Worm (Caenorhabditis elegans) whole organism, L4 larva: ENCODE measurements around the gene srz-64.

Experiments
- F26F4.8 ChIP-seq: fragments of 200-800 bp; sonication (Bioruptor generic); conservative IDR thresholded peaks from 2 replicates; pipeline ENCODE4 v1.3.6; 2022; ENCODE audit warnings: missing genetic modification characterization, missing compliant biosample characterization
- F44E2.7 ChIP-seq: fragments of 200-800 bp; sonication (Bioruptor generic); IDR thresholded peaks from 2 replicates; pipeline ENCODE4 v2.1.2; 2022; ENCODE audit warnings: missing genetic modification characterization, missing compliant biosample characterization
- Y48G9A.11 ChIP-seq: fragments of 200-800 bp; sonication (Bioruptor generic); IDR thresholded peaks from 2 replicates; pipeline ENCODE4 v1.3.6; 2022; ENCODE audit warnings: missing genetic modification reagents, missing genetic modification characterization, missing compliant biosample characterization
- Y75B8A.6 ChIP-seq: fragments of 200-800 bp; sonication (Bioruptor generic); IDR thresholded peaks from 2 replicates; pipeline ENCODE4 v1.3.6; 2022; ENCODE audit warnings: missing genetic modification reagents, missing genetic modification characterization, missing compliant biosample characterization
- ceh-28 ChIP-seq: fragments of 150-350 bp; optimal IDR thresholded peaks from 2 replicates; lab custom pipeline; 2014; ENCODE audit warnings: missing biosample characterization, missing genetic modification reagents, missing genetic modification characterization
- ceh-44 ChIP-seq: fragments of 200-800 bp; sonication (Bioruptor generic); IDR thresholded peaks from 2 replicates; pipeline ENCODE4 v1.3.6; 2022; ENCODE audit warnings: missing genetic modification reagents, missing genetic modification characterization, missing compliant biosample characterization
- ceh-62 ChIP-seq: sonication (generic microtip); optimal IDR thresholded peaks from 2 replicates; lab custom pipeline; 2017; ENCODE audit warnings: missing biosample characterization, missing genetic modification characterization
- daf-16 ChIP-seq, 3 experiments: sonication (generic microtip); optimal IDR thresholded peaks; 2 replicates each; lab custom pipeline; 2016 to 2017; ENCODE audit warnings: missing genetic modification characterization in 3 of 3, missing genetic modification reagents in 3 of 3, mild to moderate bottlenecking in 2 of 3, missing compliant biosample characterization in 2 of 3, missing biosample characterization in 1 of 3, moderate library complexity in 1 of 3
- daf-19 ChIP-seq: fragments of 200-800 bp; sonication (Bioruptor generic); conservative IDR thresholded peaks from 2 replicates; pipeline ENCODE4 v1.3.6; 2022; ENCODE audit warnings: missing genetic modification characterization, missing compliant biosample characterization
- dmd-6 ChIP-seq: fragments of 200-800 bp; sonication (Bioruptor generic); IDR thresholded peaks from 2 replicates; pipeline ENCODE4 v1.3.6; 2022; ENCODE audit warnings: missing genetic modification reagents, missing genetic modification characterization, missing compliant biosample characterization
- dmd-9 ChIP-seq: fragments of 200-800 bp; sonication (Bioruptor generic); IDR thresholded peaks from 2 replicates; pipeline ENCODE4 v1.3.6; 2022; ENCODE audit warnings: missing genetic modification reagents, missing genetic modification characterization, missing compliant biosample characterization
- egl-27 ChIP-seq: sonication (generic microtip); optimal IDR thresholded peaks from 3 replicates; lab custom pipeline; 2017; ENCODE audit warnings: missing biosample characterization, missing genetic modification reagents, missing genetic modification characterization
- fkh-10 ChIP-seq: fragments of 150-350 bp; optimal IDR thresholded peaks from 2 replicates; lab custom pipeline; 2014; ENCODE audit warnings: missing biosample characterization, missing genetic modification reagents, missing genetic modification characterization
- hif-1 ChIP-seq, 2 experiments: sonication (generic microtip); optimal IDR thresholded peaks; 2 replicates each; lab custom pipeline; 2016 to 2017; ENCODE audit warnings: missing compliant biosample characterization in 2 of 2, missing genetic modification characterization in 2 of 2, missing genetic modification reagents in 2 of 2, missing genotype in 2 of 2, mild to moderate bottlenecking in 1 of 2
- hmg-1.1 ChIP-seq: fragments of 200-800 bp; sonication (Bioruptor generic); IDR thresholded peaks from 2 replicates; pipeline ENCODE4 v1.3.6; 2022; ENCODE audit warnings: missing genetic modification reagents, missing genetic modification characterization, missing compliant biosample characterization
- lin-1 ChIP-seq: fragments of 200-800 bp; sonication (Bioruptor generic); IDR thresholded peaks from 2 replicates; pipeline ENCODE4 v1.3.6; 2022; ENCODE audit warnings: missing genetic modification reagents, missing genetic modification characterization, missing compliant biosample characterization
- lin-29 ChIP-seq: fragments of 200-800 bp; sonication (Bioruptor generic); IDR thresholded peaks from 2 replicates; pipeline ENCODE4 v1.3.6; 2022; ENCODE audit warnings: missing genetic modification reagents, missing genetic modification characterization, missing compliant biosample characterization
- lin-38 ChIP-seq: fragments of 200-800 bp; sonication (Bioruptor generic); IDR thresholded peaks from 2 replicates; pipeline ENCODE4 v1.3.6; 2022; ENCODE audit warnings: missing genetic modification reagents, missing genetic modification characterization, missing compliant biosample characterization
- lin-39 ChIP-seq: fragments of 150-350 bp; optimal IDR thresholded peaks from 2 replicates; lab custom pipeline; 2014; ENCODE audit warnings: missing biosample characterization, missing genetic modification reagents, missing genetic modification characterization
- lir-3 ChIP-seq: sonication (generic microtip); optimal IDR thresholded peaks from 2 replicates; lab custom pipeline; 2016; ENCODE audit warnings: mild to moderate bottlenecking, missing genetic modification characterization, missing compliant biosample characterization
- madf-5 ChIP-seq, 2 experiments: fragments of 200-800 bp; sonication (Bioruptor generic); IDR thresholded peaks; 2 replicates each; pipeline ENCODE4 v1.3.6; 2022; ENCODE audit warnings: missing compliant biosample characterization in 2 of 2, missing genetic modification characterization in 2 of 2
- mep-1 ChIP-seq: fragments of 150-350 bp; sonication (generic microtip); optimal IDR thresholded peaks from 3 replicates; lab custom pipeline; 2014; ENCODE audit warnings: missing biosample characterization, missing genetic modification characterization
- mxl-2 ChIP-seq: fragments of 200-800 bp; sonication (Bioruptor generic); conservative IDR thresholded peaks from 2 replicates; pipeline ENCODE4 v1.3.6; 2022; ENCODE audit warnings: missing genetic modification reagents, missing genetic modification characterization, missing compliant biosample characterization
- mxl-3 ChIP-seq: fragments of 200-800 bp; sonication (Bioruptor generic); optimal IDR thresholded peaks from 2 replicates; lab custom pipeline; 2018; ENCODE audit warnings: mild to moderate bottlenecking, missing genetic modification characterization, missing compliant biosample characterization
- nhr-10 ChIP-seq: fragments of 150-350 bp; optimal IDR thresholded peaks from 2 replicates; lab custom pipeline; 2014; ENCODE audit warnings: missing biosample characterization, missing genetic modification characterization
- nhr-11 ChIP-seq: fragments of 150-350 bp; optimal IDR thresholded peaks from 2 replicates; lab custom pipeline; 2014; ENCODE audit warnings: missing biosample characterization, missing genetic modification characterization
- nhr-237 ChIP-seq: sonication (generic microtip); optimal IDR thresholded peaks from 2 replicates; lab custom pipeline; 2017; ENCODE audit warnings: missing biosample characterization, missing genetic modification characterization
- nhr-25 ChIP-seq: sonication (generic microtip); optimal IDR thresholded peaks from 2 replicates; lab custom pipeline; 2017; ENCODE audit warnings: missing genetic modification characterization, mild to moderate bottlenecking, missing compliant biosample characterization, antibody characterized with exemption, moderate library complexity, borderline replicate concordance; ENCODE audit not compliant: insufficient read depth
- nhr-6 ChIP-seq: fragments of 150-350 bp; optimal IDR thresholded peaks from 2 replicates; lab custom pipeline; 2014; ENCODE audit warnings: missing biosample characterization, missing genetic modification characterization
- sdz-12 ChIP-seq: fragments of 200-800 bp; sonication (Bioruptor generic); optimal IDR thresholded peaks from 2 replicates; lab custom pipeline; 2018; ENCODE audit warnings: mild to moderate bottlenecking, missing genetic modification characterization, missing compliant biosample characterization
- snpc-4 ChIP-seq: fragments of 150-350 bp; optimal IDR thresholded peaks from 2 replicates; lab custom pipeline; 2014; ENCODE audit warnings: missing biosample characterization, missing genetic modification characterization
- spr-1 ChIP-seq: sonication (generic microtip); optimal IDR thresholded peaks from 2 replicates; lab custom pipeline; 2016; ENCODE audit warnings: mild to moderate bottlenecking, missing genetic modification characterization, missing compliant biosample characterization
- spr-3 ChIP-seq: fragments of 200-800 bp; sonication (Bioruptor generic); optimal IDR thresholded peaks from 2 replicates; lab custom pipeline; 2018; ENCODE audit warnings: mild to moderate bottlenecking, missing genetic modification characterization, missing compliant biosample characterization
- tra-1 ChIP-seq: fragments of 200-800 bp; sonication (Bioruptor generic); IDR thresholded peaks from 2 replicates; pipeline ENCODE4 v1.3.6; 2022; ENCODE audit warnings: missing genetic modification reagents, missing genetic modification characterization, missing compliant biosample characterization
- unc-62 ChIP-seq, 3 experiments: fragments of 150-350 bp in 1 of 3; sonication (generic microtip); optimal IDR thresholded peaks in 2 of 3; peaks in 1 of 3; 1 replicate in 1 of 3; 2 replicates in 2 of 3; lab custom pipeline; 2014 to 2017; ENCODE audit warnings: missing biosample characterization in 3 of 3, missing genetic modification characterization in 3 of 3, missing genetic modification reagents in 3 of 3, missing genotype in 1 of 3
- vab-7 ChIP-seq: fragments of 200-800 bp; sonication (Bioruptor generic); IDR thresholded peaks from 2 replicates; pipeline ENCODE4 v1.3.6; 2022; ENCODE audit warnings: missing genetic modification reagents, missing genetic modification characterization, missing compliant biosample characterization
- zip-2 ChIP-seq: fragments of 150-350 bp; optimal IDR thresholded peaks from 2 replicates; lab custom pipeline; 2014; ENCODE audit warnings: missing biosample characterization, missing genetic modification characterization
- ztf-7 ChIP-seq: fragments of 150-350 bp; optimal IDR thresholded peaks from 2 replicates; lab custom pipeline; 2014; ENCODE audit warnings: missing biosample characterization, missing genetic modification characterization

srz-64 gene

ce11 chrII:1275439-1275838 is 17.6 kb downstream of the srz-64 start, which contains the start of gene Y57G7A.5:
Y57G7A.5 (minus strand) TSS chrII:1275539.
- no peak for TF ChIP-seq tra-1
- no peak for TF ChIP-seq ceh-28 (tag; lab: Kevin White, UChicago)
- TF ChIP-seq lin-1 (GFP tag; lab: Robert Waterston, UW) = no peak
- no peak for TF ChIP-seq sdz-12 (GFP tag; lab: Kevin White, UChicago)
- no peak for TF ChIP-seq dmd-6 (GFP tag; lab: Robert Waterston, UW)
- no peak for TF ChIP-seq spr-3 (GFP tag; lab: Kevin White, UChicago)
- no peak for TF ChIP-seq Y48G9A.11
- no peak for TF ChIP-seq dmd-9
- TF ChIP-seq ceh-62 (tag; lab: Kevin White, UChicago) = no peak
- TF ChIP-seq mep-1 (tag; lab: Kevin White, UChicago) = no peak
- no peak for TF ChIP-seq lir-3 (tag; lab: Kevin White, UChicago)
- TF ChIP-seq zip-2 (tag; lab: Kevin White, UChicago) = no peak
- no peak for TF ChIP-seq fkh-10 (GFP tag; lab: Kevin White, UChicago)
- no peak for TF ChIP-seq egl-27 (tag; lab: Kevin White, UChicago)
- TF ChIP-seq, all 104 proteins: peak for 0

ce11 chrII:1271814-1272213 is 21.2 kb downstream of the srz-64 start, which contains the start of gene srw-66:
srw-66 (minus strand) TSS chrII:1271914.
- no peak for TF ChIP-seq Y75B8A.6 (GFP tag; lab: Robert Waterston, UW)
- no peak for TF ChIP-seq ceh-44
- TF ChIP-seq lin-39 (tag; lab: Kevin White, UChicago) = no peak
- TF ChIP-seq ceh-62 (tag; lab: Kevin White, UChicago) = no peak
- no peak for TF ChIP-seq hmg-1.1 (GFP tag; lab: Robert Waterston, UW)
- no peak for TF ChIP-seq F26F4.8 (GFP tag; lab: Robert Waterston, UW)
- no peak for TF ChIP-seq spr-1 (tag; lab: Kevin White, UChicago)
- TF ChIP-seq F44E2.7 (GFP tag; lab: Robert Waterston, UW) = no peak
- no peak for TF ChIP-seq ztf-7

- TF ChIP-seq nhr-237 (tag; lab: Kevin White, UChicago) (no peak), lin-29 (GFP tag; lab: Robert Waterston, UW) (no peak), nhr-10 (no peak), lin-38 (GFP tag; lab: Robert Waterston, UW) (no peak), daf-16 (GFP tag; optimal IDR thresholded peaks at IDR 0.05; lab: Kevin White, UChicago) (no peak), daf-16 (tag; optimal IDR thresholded peaks at IDR 0.05; lab: Kevin White, UChicago) (no peak), mxl-3 (GFP tag; lab: Kevin White, UChicago) (no peak), lin-39 (tag; lab: Kevin White, UChicago) (no peak), daf-19 (GFP tag; lab: Robert Waterston, UW) (no peak), spr-1 (tag; lab: Kevin White, UChicago) (no peak)
Observed at ce11 chrII:1266790-1267189, 26.3 kb downstream of the srz-64 start, which contains the start of gene oac-30. oac-30 (minus strand) TSS chrII:1266890.

ce11 chrII:1258634-1259033 is 34.4 kb downstream of the srz-64 start, which contains the start of gene clpr-2:
clpr-2 (plus strand) TSS chrII:1258934.
- TF ChIP-seq mxl-2 (no peak), nhr-6 (tag; lab: Kevin White, UChicago) (no peak), hif-1 (tag; optimal IDR thresholded peaks at IDR 0.05; lab: Kevin White, UChicago) (no peak), madf-5 (GFP tag; IDR thresholded peaks at IDR 0.05; lab: Robert Waterston, UW) (no peak), tra-1 (no peak)

ce11 chrII:1256742-1257141 is 36.3 kb downstream of the srz-64 start:
- TF ChIP-seq unc-62 (GFP tag; optimal IDR thresholded peaks at IDR 0.05 in 1 of 2; lab: Kevin White, UChicago) (peak in 1 of 2 experiments; percentile 93), unc-62 (tag; optimal IDR thresholded peaks at IDR 0.05; lab: Kevin White, UChicago) (no peak), snpc-4 (no peak), vab-7 (no peak), mxl-3 (GFP tag; lab: Kevin White, UChicago) (no peak), nhr-25 (no peak), nhr-11 (no peak)
